Fruit fly (Drosophila melanogaster): ENCODE measurements around the gene CD98hc.

The CD98hc gene

dm6 chr3R:7977011-7977925 is 960 bp downstream of the CD98hc start (continued):
- TF ChIP-seq org-1 (GFP tag; optimal IDR thresholded peaks at IDR 0.05) (no peak), ara (GFP tag; IDR thresholded peaks at IDR 0.05) (no peak), ssp (GFP tag; IDR thresholded peaks at IDR 0.05) (peak; percentile 76), CG18011 (GFP tag; optimal IDR thresholded peaks at IDR 0.05) (peak; percentile 99), vfl (GFP tag; optimal IDR thresholded peaks at IDR 0.05) (no peak), CG15269 (tag; optimal IDR thresholded peaks at IDR 0.05) (peak; percentile 13), salm (tag; optimal IDR thresholded peaks at IDR 0.05) (no peak), corto (GFP tag; optimal IDR thresholded peaks at IDR 0.05) (peak; percentile 39), pb (GFP tag; optimal IDR thresholded peaks at IDR 0.05) (peak; percentile 3), shn (GFP tag; optimal IDR thresholded peaks at IDR 0.05) (peak; percentile 2), CG12155 (GFP tag; optimal IDR thresholded peaks at IDR 0.05) (peak; percentile 10), CG5180 (GFP tag; optimal IDR thresholded peaks at IDR 0.05) (no peak), hkb (optimal IDR thresholded peaks at IDR 0.05) (peak; percentile 41), hkb (GFP tag; IDR thresholded peaks at IDR 0.05) (no peak), Ada2b (GFP tag; IDR thresholded peaks at IDR 0.05) (no peak), nmo (GFP tag; optimal IDR thresholded peaks at IDR 0.05) (peak; percentile 55), CG14441 (GFP tag; IDR thresholded peaks at IDR 0.05) (no peak), Neu2 (GFP tag; optimal IDR thresholded peaks at IDR 0.05; ENCODE audit: borderline replicate concordance) (no peak), Doc2 (GFP tag; IDR thresholded peaks at IDR 0.05) (no peak), slp2 (GFP tag; optimal IDR thresholded peaks at IDR 0.05) (no peak), odd (GFP tag; optimal IDR thresholded peaks at IDR 0.05) (peak; percentile 4), CG10462 (GFP tag; optimal IDR thresholded peaks at IDR 0.05) (no peak), CG6689 (GFP tag; IDR thresholded peaks at IDR 0.05) (no peak), Asciz (GFP tag; optimal IDR thresholded peaks at IDR 0.05) (no peak), CG34422 (GFP tag; IDR thresholded peaks at IDR 0.05) (peak; percentile 59; the same call in 1 of the 3 replicates), Sin3A (optimal IDR thresholded peaks at IDR 0.05) (peak; percentile 27), lola (GFP tag; optimal IDR thresholded peaks at IDR 0.05) (no peak), Adf1 (GFP tag; IDR thresholded peaks at IDR 0.05) (peak; percentile 45; the same call in 1 of the 2 replicates), gro (GFP tag; optimal IDR thresholded peaks at IDR 0.05) (peak; percentile 74), CG8290 (GFP tag; optimal IDR thresholded peaks at IDR 0.05) (no peak), CG8290 (tag; optimal IDR thresholded peaks at IDR 0.05) (peak in 1 of 2 experiments; percentile 61), luna (GFP tag; optimal IDR thresholded peaks at IDR 0.05) (no peak), CG11723 (GFP tag; optimal IDR thresholded peaks at IDR 0.05) (no peak), eve (GFP tag; optimal IDR thresholded peaks at IDR 0.05) (peak in 1 of 2 experiments; percentile 89), CG32532 (GFP tag; IDR thresholded peaks at IDR 0.05) (0 out of 2 replicates have a peak, but pooled peaks have one; percentile 26), CG6854 (GFP tag; optimal IDR thresholded peaks at IDR 0.05) (peak; percentile 1), Dref (GFP tag; IDR thresholded peaks at IDR 0.05) (peak; percentile 43; the same call in 1 of the 2 replicates), CHES-1-like (GFP tag; optimal IDR thresholded peaks at IDR 0.05) (peak; percentile 9), maf-S (GFP tag; optimal IDR thresholded peaks at IDR 0.05) (no peak), CG6254 (GFP tag; optimal IDR thresholded peaks at IDR 0.05) (no peak), Ptx1 (GFP tag; IDR thresholded peaks at IDR 0.05) (0 out of 2 replicates have a peak, but pooled peaks have one; percentile 22), Lhr (GFP tag; optimal IDR thresholded peaks at IDR 0.05) (peak; percentile 86), CG8388 (GFP tag; optimal IDR thresholded peaks at IDR 0.05) (no peak)
